Worm (Caenorhabditis elegans) whole organism, mixed stage, embryonic: ENCODE data around the gene sre-40.

ENCODE experiments used
- M03D4.4 ChIP-seq: sonication (generic microtip); optimal IDR thresholded peaks from 2 replicates; lab custom pipeline; 2017; ENCODE audit warnings: mild to moderate bottlenecking, missing genetic modification characterization, missing compliant biosample characterization
- bed-3 ChIP-seq: fragments of 200-800 bp; sonication (Bioruptor generic); optimal IDR thresholded peaks from 3 replicates; lab custom pipeline; 2018; ENCODE audit warnings: mild to moderate bottlenecking, missing genetic modification characterization, moderate library complexity, missing compliant biosample characterization
- blmp-1 ChIP-seq: fragments of 150-350 bp; optimal IDR thresholded peaks from 2 replicates; lab custom pipeline; 2014; ENCODE audit warnings: missing biosample characterization, missing genetic modification characterization
- ceh-39 ChIP-seq: fragments of 150-350 bp; optimal IDR thresholded peaks from 2 replicates; lab custom pipeline; 2014; ENCODE audit warnings: missing biosample characterization, missing genetic modification characterization
- ceh-83 ChIP-seq: fragments of 200-800 bp; sonication (Bioruptor generic); optimal IDR thresholded peaks from 2 replicates; lab custom pipeline; 2018; ENCODE audit warnings: mild to moderate bottlenecking, missing genetic modification characterization, missing compliant biosample characterization
- cnd-1 ChIP-seq: fragments of 200-800 bp; sonication (Bioruptor generic); optimal IDR thresholded peaks from 2 replicates; lab custom pipeline; 2018; ENCODE audit warnings: mild to moderate bottlenecking, missing genetic modification characterization, missing compliant biosample characterization
- drap-1 ChIP-seq: fragments of 200-800 bp; sonication (Bioruptor generic); optimal IDR thresholded peaks from 3 replicates; lab custom pipeline; 2018; ENCODE audit warnings: mild to moderate bottlenecking, missing genetic modification characterization, missing compliant biosample characterization
- elt-1 ChIP-seq: sonication (generic microtip); optimal IDR thresholded peaks from 2 replicates; lab custom pipeline; 2017; ENCODE audit warnings: missing genetic modification characterization, mild to moderate bottlenecking, missing compliant biosample characterization, antibody characterized with exemption, moderate library complexity, borderline replicate concordance; ENCODE audit not compliant: insufficient read depth
- elt-3 ChIP-seq: fragments of 150-350 bp; optimal IDR thresholded peaks from 2 replicates; lab custom pipeline; 2014; ENCODE audit warnings: missing biosample characterization, missing genetic modification characterization
- flh-1 ChIP-seq: fragments of 200-800 bp; sonication (Bioruptor generic); optimal IDR thresholded peaks from 2 replicates; lab custom pipeline; 2018; ENCODE audit warnings: mild to moderate bottlenecking, missing genetic modification characterization, moderate library complexity, missing compliant biosample characterization
- hlh-1 ChIP-seq: fragments of 150-350 bp; optimal IDR thresholded peaks from 2 replicates; lab custom pipeline; 2014; ENCODE audit warnings: missing biosample characterization, missing genetic modification reagents, missing genetic modification characterization
- lin-13 ChIP-seq: fragments of 150-350 bp; optimal IDR thresholded peaks from 2 replicates; lab custom pipeline; 2014; ENCODE audit warnings: missing biosample characterization, missing genetic modification characterization
- lin-32 ChIP-seq: fragments of 200-800 bp; sonication (Bioruptor generic); optimal IDR thresholded peaks from 2 replicates; lab custom pipeline; 2018; ENCODE audit warnings: mild to moderate bottlenecking, missing genetic modification characterization, missing compliant biosample characterization
- lsy-2 ChIP-seq: fragments of 150-350 bp; optimal IDR thresholded peaks from 2 replicates; lab custom pipeline; 2014; ENCODE audit warnings: missing biosample characterization, missing genetic modification characterization
- mab-5 ChIP-seq: fragments of 150-350 bp; optimal IDR thresholded peaks from 2 replicates; lab custom pipeline; 2014; ENCODE audit warnings: missing biosample characterization, missing genetic modification characterization
- mep-1 ChIP-seq: fragments of 150-350 bp; optimal IDR thresholded peaks from 2 replicates; lab custom pipeline; 2017; ENCODE audit warnings: missing biosample characterization, missing genetic modification reagents, missing genetic modification characterization, inconsistent platforms
- mls-2 ChIP-seq: sonication (generic microtip); optimal IDR thresholded peaks from 2 replicates; lab custom pipeline; 2016; ENCODE audit warnings: mild to moderate bottlenecking, missing genetic modification characterization, moderate library complexity, missing compliant biosample characterization
- nhr-12 ChIP-seq: fragments of 150-350 bp; optimal IDR thresholded peaks from 2 replicates; lab custom pipeline; 2014; ENCODE audit warnings: missing biosample characterization, missing genetic modification characterization
- nhr-2 ChIP-seq: fragments of 150-350 bp; optimal IDR thresholded peaks from 2 replicates; lab custom pipeline; 2014; ENCODE audit warnings: missing biosample characterization, missing genetic modification characterization
- nhr-237 ChIP-seq: fragments of 150-350 bp; optimal IDR thresholded peaks from 2 replicates; lab custom pipeline; 2014; ENCODE audit warnings: missing biosample characterization, missing genetic modification characterization
- nhr-28 ChIP-seq: fragments of 150-350 bp; optimal IDR thresholded peaks from 2 replicates; lab custom pipeline; 2014; ENCODE audit warnings: missing biosample characterization, missing genetic modification characterization
- nhr-76 ChIP-seq: sonication (generic microtip); optimal IDR thresholded peaks from 2 replicates; lab custom pipeline; 2017; ENCODE audit warnings: missing biosample characterization, missing genetic modification characterization
- pha-4 ChIP-seq: fragments of 150-350 bp; optimal IDR thresholded peaks from 2 replicates; lab custom pipeline; 2018; ENCODE audit warnings: missing biosample characterization, missing genetic modification reagents, missing genetic modification characterization
- sem-2 ChIP-seq: fragments of 200-800 bp; sonication (Bioruptor generic); optimal IDR thresholded peaks from 2 replicates; lab custom pipeline; 2018; ENCODE audit warnings: mild to moderate bottlenecking, missing genetic modification characterization, missing compliant biosample characterization
- snpc-4 ChIP-seq: fragments of 150-350 bp; optimal IDR thresholded peaks from 2 replicates; lab custom pipeline; 2014; ENCODE audit warnings: missing biosample characterization, missing genetic modification characterization
- sptf-1 ChIP-seq: sonication (generic microtip); optimal IDR thresholded peaks from 2 replicates; lab custom pipeline; 2017; ENCODE audit warnings: mild to moderate bottlenecking, missing genetic modification characterization, moderate library complexity, missing compliant biosample characterization
- tbx-8 ChIP-seq: fragments of 200-800 bp; sonication (Bioruptor generic); optimal IDR thresholded peaks from 2 replicates; lab custom pipeline; 2018; ENCODE audit warnings: mild to moderate bottlenecking, missing genetic modification characterization, moderate library complexity, missing compliant biosample characterization
- unc-120 ChIP-seq: sonication (generic microtip); optimal IDR thresholded peaks from 2 replicates; lab custom pipeline; 2017; ENCODE audit warnings: missing genetic modification characterization, missing compliant biosample characterization; ENCODE audit not compliant: poor library complexity, severe bottlenecking
- unc-62 ChIP-seq: fragments of 150-350 bp; optimal IDR thresholded peaks from 2 replicates; lab custom pipeline; 2014; ENCODE audit warnings: missing biosample characterization, missing genetic modification reagents, missing genetic modification characterization
- zip-8 ChIP-seq: fragments of 150-350 bp; optimal IDR thresholded peaks from 2 replicates; lab custom pipeline; 2014; ENCODE audit warnings: missing biosample characterization, missing genetic modification characterization
- ztf-11 ChIP-seq: fragments of 150-350 bp; optimal IDR thresholded peaks from 2 replicates; lab custom pipeline; 2014; ENCODE audit warnings: missing biosample characterization, missing genetic modification characterization

Gene sre-40

ce11 chrII:4683693-4684092 lies at the start of gene sre-40:
Gene sre-40, minus strand, starts transcription at chrII:4683793.
- TF ChIP-seq hlh-1 (tag; lab: Kevin White, UChicago) (no peak), tbx-8 (GFP tag; lab: Kevin White, UChicago) (no peak), sptf-1 (tag; lab: Kevin White, UChicago) (no peak), unc-120 (tag; lab: Kevin White, UChicago) (no peak)

- TF ChIP-seq ceh-83 (GFP tag; lab: Kevin White, UChicago) (no peak), mab-5 (tag; lab: Kevin White, UChicago) (no peak), snpc-4 (tag; lab: Kevin White, UChicago) (no peak), elt-3 (no peak), nhr-12 (tag; lab: Kevin White, UChicago) (no peak), unc-62 (GFP tag; lab: Kevin White, UChicago) (no peak), mls-2 (no peak), lin-13 (tag; lab: Kevin White, UChicago) (no peak), sptf-1 (tag; lab: Kevin White, UChicago) (no peak), hlh-1 (tag; lab: Kevin White, UChicago) (no peak), drap-1 (GFP tag; lab: Kevin White, UChicago) (no peak)
These were observed 46.1 kb upstream of the sre-40 start, which contains the start of gene F41C3.7 for ce11 chrII:4729733-4730132. Gene F41C3.7, plus strand, starts transcription at chrII:4730033.

DNA sequence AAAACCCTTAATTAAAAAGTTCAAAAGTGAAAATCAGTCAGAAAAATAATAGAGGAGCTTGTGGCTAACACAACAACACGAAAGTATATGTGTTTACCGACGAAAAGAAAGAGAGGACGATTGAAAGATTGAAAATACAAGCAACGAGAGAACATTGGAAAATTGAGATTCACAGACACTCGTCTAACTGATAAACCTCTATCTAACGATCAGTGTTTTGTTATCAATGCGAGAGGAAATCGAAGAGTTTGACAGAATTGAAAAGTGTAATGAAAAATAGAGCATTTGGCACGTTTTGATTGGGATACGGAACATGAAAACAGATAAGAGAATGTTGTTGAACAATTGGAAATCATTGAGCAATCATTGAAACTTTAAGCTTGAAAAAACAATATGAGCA lies 45.1 kb upstream of the sre-40 start:
- TF ChIP-seq hlh-1 (tag; lab: Kevin White, UChicago) (no peak), flh-1 (GFP tag; lab: Kevin White, UChicago) (no peak), unc-62 (GFP tag; lab: Kevin White, UChicago) (no peak), blmp-1 (no peak), lin-32 (GFP tag; lab: Kevin White, UChicago) (no peak), lin-13 (tag; lab: Kevin White, UChicago) (no peak), tbx-8 (GFP tag; lab: Kevin White, UChicago) (no peak), nhr-237 (no peak), elt-1 (tag; lab: Kevin White, UChicago) (no peak), M03D4.4 (no peak), lsy-2 (tag; lab: Kevin White, UChicago) (no peak), pha-4 (no peak), sem-2 (GFP tag; lab: Kevin White, UChicago) (no peak), nhr-28 (tag; lab: Kevin White, UChicago) (no peak), nhr-12 (tag; lab: Kevin White, UChicago) (no peak), nhr-2 (tag; lab: Kevin White, UChicago) (no peak), nhr-76 (tag; lab: Kevin White, UChicago) (no peak), mep-1 (tag; lab: Kevin White, UChicago) (no peak), cnd-1 (tag; lab: Kevin White, UChicago) (no peak), ceh-83 (GFP tag; lab: Kevin White, UChicago) (no peak)

ce11 chrII:4727769-4728168 lies 44.2 kb upstream of the sre-40 start, which contains the start of gene ttr-41:
Gene ttr-41, minus strand, starts transcription at chrII:4727869.
- TF ChIP-seq ceh-39 (tag; lab: Kevin White, UChicago) (no peak), pha-4 (no peak), drap-1 (GFP tag; lab: Kevin White, UChicago) (no peak), blmp-1 (no peak), nhr-237 (no peak), nhr-76 (tag; lab: Kevin White, UChicago) (no peak), cnd-1 (tag; lab: Kevin White, UChicago) (no peak), ceh-83 (GFP tag; lab: Kevin White, UChicago) (no peak), elt-1 (tag; lab: Kevin White, UChicago) (no peak), sem-2 (GFP tag; lab: Kevin White, UChicago) (no peak), unc-62 (GFP tag; lab: Kevin White, UChicago) (no peak), zip-8 (tag; lab: Kevin White, UChicago) (no peak), nhr-28 (tag; lab: Kevin White, UChicago) (no peak), mls-2 (no peak), ztf-11 (no peak), bed-3 (no peak), lsy-2 (tag; lab: Kevin White, UChicago) (no peak), lin-32 (GFP tag; lab: Kevin White, UChicago) (no peak), unc-120 (tag; lab: Kevin White, UChicago) (no peak)
